Worm (Caenorhabditis elegans): ENCODE results near the gene lgc-53.

Gene lgc-53

ce11 chrX:16696822-16697221 is 14.7 kb upstream of the lgc-53 start:
- no peak for TF ChIP-seq unc-62 (GFP tag; optimal IDR thresholded peaks at IDR 0.05)

ce11 chrX:16698074-16698473 is 13.4 kb upstream of the lgc-53 start:
- TF ChIP-seq unc-62 (GFP tag; optimal IDR thresholded peaks at IDR 0.05) = no peak

- no peak for TF ChIP-seq unc-62 (GFP tag; optimal IDR thresholded peaks at IDR 0.05)
Measured at ce11 chrX:16702232-16702631, 9.2 kb upstream of the lgc-53 start, which contains the start of gene F22H10.1. Gene F22H10.1 (plus strand): TSS chrX:16702442.

ce11 chrX:16704086-16704485 is 7.4 kb upstream of the lgc-53 start:
- no peak for TF ChIP-seq unc-62 (GFP tag; optimal IDR thresholded peaks at IDR 0.05)

ce11 chrX:16705607-16706006 is 5.9 kb upstream of the lgc-53 start:
- TF ChIP-seq unc-62 (GFP tag; optimal IDR thresholded peaks at IDR 0.05) = no peak

- no peak for TF ChIP-seq unc-62 (GFP tag; optimal IDR thresholded peaks at IDR 0.05)
Measured at ce11 chrX:16715938-16716337, 4.5 kb downstream of the lgc-53 start.

ce11 chrX:16721930-16722329 is 10.4 kb downstream of the lgc-53 start:
- TF ChIP-seq unc-62 (GFP tag; optimal IDR thresholded peaks at IDR 0.05) = no peak

ce11 chrX:16724954-16725353 is 13.5 kb downstream of the lgc-53 start:
- no peak for TF ChIP-seq unc-62 (GFP tag; optimal IDR thresholded peaks at IDR 0.05)

- TF ChIP-seq unc-62 (GFP tag; optimal IDR thresholded peaks at IDR 0.05) = no peak
Measured at ce11 chrX:16726879-16727278, 15.4 kb downstream of the lgc-53 start.

- TF ChIP-seq unc-62 (GFP tag; optimal IDR thresholded peaks at IDR 0.05) = no peak
Measured at ce11 chrX:16729259-16729658, 17.8 kb downstream of the lgc-53 start, which contains the start of gene hda-4. Gene hda-4 (plus strand): TSS chrX:16729559.

- no peak for TF ChIP-seq unc-62 (GFP tag; optimal IDR thresholded peaks at IDR 0.05)
Measured at ce11 chrX:16731167-16731566, 19.7 kb downstream of the lgc-53 start.

- no peak for TF ChIP-seq unc-62 (GFP tag; optimal IDR thresholded peaks at IDR 0.05)
Measured at ce11 chrX:16732259-16732658, 20.8 kb downstream of the lgc-53 start.

ce11 chrX:16733411-16733810 is 21.9 kb downstream of the lgc-53 start:
- no peak for TF ChIP-seq unc-62 (GFP tag; optimal IDR thresholded peaks at IDR 0.05)

ce11 chrX:16734970-16735369 is 23.5 kb downstream of the lgc-53 start:
- TF ChIP-seq unc-62 (GFP tag; optimal IDR thresholded peaks at IDR 0.05) = no peak

ce11 chrX:16737478-16737877 is 26.0 kb downstream of the lgc-53 start:
- TF ChIP-seq unc-62 (GFP tag; optimal IDR thresholded peaks at IDR 0.05) = no peak

ce11 chrX:16744940-16745339 is 33.5 kb downstream of the lgc-53 start, which contains the start of gene C10E2.2:
Gene C10E2.2 (plus strand): TSS chrX:16745240.
- no peak for TF ChIP-seq unc-62 (GFP tag; optimal IDR thresholded peaks at IDR 0.05)

- no peak for TF ChIP-seq unc-62 (GFP tag; optimal IDR thresholded peaks at IDR 0.05)
Measured at ce11 chrX:16752196-16752595, 40.7 kb downstream of the lgc-53 start.

ce11 chrX:16754474-16754873 is 43.0 kb downstream of the lgc-53 start, which contains the start of gene C10E2.5:
Gene C10E2.5 (minus strand): TSS chrX:16754574.
- no peak for TF ChIP-seq unc-62 (GFP tag; optimal IDR thresholded peaks at IDR 0.05)

All from whole organism, dauer.